Worm (Caenorhabditis elegans): ENCODE results near the gene F19B10.5.

F19B10.5 gene

ce11 chrII:3622014-3622413 lies 33.5 kb upstream of the F19B10.5 start, which contains the start of gene M151.7:
M151.7 (plus strand) TSS chrII:3622314.
- TF ChIP-seq nhr-25 (tag; optimal IDR thresholded peaks at IDR 0.05), result no peak
- no peak for TF ChIP-seq lsy-12 (tag; optimal IDR thresholded peaks at IDR 0.05)
- no peak for TF ChIP-seq lin-15B (tag; optimal IDR thresholded peaks at IDR 0.05)
- TF ChIP-seq ceh-82 (tag; optimal IDR thresholded peaks at IDR 0.05), result no peak
- no peak for TF ChIP-seq hmg-11 (tag; optimal IDR thresholded peaks at IDR 0.05)
- no peak for TF ChIP-seq pha-4 (tag; optimal IDR thresholded peaks at IDR 0.05)
- TF ChIP-seq nhr-67 (tag; optimal IDR thresholded peaks at IDR 0.05), result no peak

- TF ChIP-seq nhr-12 (tag; optimal IDR thresholded peaks at IDR 0.05) (no peak), snpc-4 (tag; optimal IDR thresholded peaks at IDR 0.05) (no peak), ama-1 (optimal IDR thresholded peaks at IDR 0.05) (no peak), fkh-10 (GFP tag; optimal IDR thresholded peaks at IDR 0.05) (no peak), zag-1 (tag; optimal IDR thresholded peaks at IDR 0.05) (no peak), nhr-67 (tag; optimal IDR thresholded peaks at IDR 0.05) (no peak), ztf-4 (tag; optimal IDR thresholded peaks at IDR 0.05) (no peak), ZK546.5 (tag; optimal IDR thresholded peaks at IDR 0.05) (no peak), nhr-23 (tag; optimal IDR thresholded peaks at IDR 0.05) (no peak), fkh-2 (tag; optimal IDR thresholded peaks at IDR 0.05) (no peak), sea-2 (GFP tag; optimal IDR thresholded peaks at IDR 0.05) (no peak)
These were observed 28.6 kb upstream of the F19B10.5 start, which contains the start of gene M151.3 for ce11 chrII:3626872-3627271. M151.3 (plus strand) TSS chrII:3627172.

- TF ChIP-seq mml-1 (tag; optimal IDR thresholded peaks at IDR 0.05) (no peak), lsy-12 (tag; optimal IDR thresholded peaks at IDR 0.05) (no peak), daf-12 (tag; optimal IDR thresholded peaks at IDR 0.05) (no peak), tbx-2 (tag; optimal IDR thresholded peaks at IDR 0.05) (no peak), nhr-28 (tag; optimal IDR thresholded peaks at IDR 0.05) (no peak), ztf-4 (tag; optimal IDR thresholded peaks at IDR 0.05) (no peak), mdl-1 (tag; optimal IDR thresholded peaks at IDR 0.05) (no peak), nhr-76 (tag; optimal IDR thresholded peaks at IDR 0.05) (no peak)
These were observed 24.7 kb upstream of the F19B10.5 start, which contains the start of gene M151.2 for ce11 chrII:3630810-3631209. M151.2 (plus strand) TSS chrII:3631110.

- TF ChIP-seq nhr-76 (tag; optimal IDR thresholded peaks at IDR 0.05), result no peak
- TF ChIP-seq nhr-237 (tag; optimal IDR thresholded peaks at IDR 0.05), result no peak
- no peak for TF ChIP-seq ztf-4 (tag; optimal IDR thresholded peaks at IDR 0.05)
- no peak for TF ChIP-seq ztf-11 (tag; optimal IDR thresholded peaks at IDR 0.05)
- TF ChIP-seq lin-15B (tag; optimal IDR thresholded peaks at IDR 0.05), result no peak
- no peak for TF ChIP-seq nhr-11 (tag; optimal IDR thresholded peaks at IDR 0.05)
- no peak for TF ChIP-seq nhr-12 (tag; optimal IDR thresholded peaks at IDR 0.05)
- no peak for TF ChIP-seq tbx-2 (tag; optimal IDR thresholded peaks at IDR 0.05)
- TF ChIP-seq daf-12 (tag; optimal IDR thresholded peaks at IDR 0.05), result no peak
- no peak for TF ChIP-seq nfya-1 (tag; optimal IDR thresholded peaks at IDR 0.05; ENCODE audit: insufficient read depth)
- TF ChIP-seq unc-39 (tag; optimal IDR thresholded peaks at IDR 0.05), result no peak
- TF ChIP-seq unc-62 (GFP tag; optimal IDR thresholded peaks at IDR 0.05), result no peak
- TF ChIP-seq nhr-77 (tag; optimal IDR thresholded peaks at IDR 0.05), result no peak
- no peak for TF ChIP-seq nhr-23 (tag; optimal IDR thresholded peaks at IDR 0.05)
- TF ChIP-seq ceh-28 (tag; optimal IDR thresholded peaks at IDR 0.05), result no peak
- TF ChIP-seq fos-1 (tag; optimal IDR thresholded peaks at IDR 0.05), result no peak
- TF ChIP-seq ceh-82 (tag; optimal IDR thresholded peaks at IDR 0.05), result no peak
- TF ChIP-seq nhr-67 (tag; optimal IDR thresholded peaks at IDR 0.05), result no peak
- no peak for TF ChIP-seq eor-1 (tag; optimal IDR thresholded peaks at IDR 0.05)
- no peak for TF ChIP-seq sea-2 (GFP tag; optimal IDR thresholded peaks at IDR 0.05)
These were observed 20.7 kb upstream of the F19B10.5 start for ce11 chrII:3634765-3635164.

ce11 chrII:3639238-3639637 lies 16.2 kb upstream of the F19B10.5 start, which contains the start of gene fbxb-31:
fbxb-31 (minus strand) TSS chrII:3639338.
- TF ChIP-seq mml-1 (tag; optimal IDR thresholded peaks at IDR 0.05), result no peak
- no peak for TF ChIP-seq sea-2 (GFP tag; optimal IDR thresholded peaks at IDR 0.05)
- no peak for TF ChIP-seq lin-39 (tag; optimal IDR thresholded peaks at IDR 0.05)
- no peak for TF ChIP-seq lsy-12 (tag; optimal IDR thresholded peaks at IDR 0.05)
- no peak for TF ChIP-seq elt-1 (tag; optimal IDR thresholded peaks at IDR 0.05)
- TF ChIP-seq lin-15B (tag; optimal IDR thresholded peaks at IDR 0.05), result no peak

Data from whole organism, L3 larva.